Worm (Caenorhabditis elegans) whole organism, L2 larva: ENCODE data around the gene srh-19.

Source experiments
- C34F6.9 ChIP-seq: fragments of 150-350 bp; optimal IDR thresholded peaks from 2 replicates; lab custom pipeline; 2014; ENCODE audit warnings: missing biosample characterization, missing genetic modification characterization
- R02D3.7 ChIP-seq: fragments of 150-350 bp; optimal IDR thresholded peaks from 2 replicates; lab custom pipeline; 2014; ENCODE audit warnings: missing biosample characterization, missing genetic modification characterization
- Y55F3AM.14 ChIP-seq: fragments of 200-800 bp; sonication (Bioruptor generic); optimal IDR thresholded peaks from 2 replicates; lab custom pipeline; 2018; ENCODE audit warnings: mild to moderate bottlenecking, missing genetic modification characterization, missing compliant biosample characterization
- ZK546.5 ChIP-seq: sonication (generic microtip); optimal IDR thresholded peaks from 2 replicates; lab custom pipeline; 2017; ENCODE audit warnings: missing biosample characterization, missing genetic modification characterization
- alr-1 ChIP-seq: fragments of 150-350 bp; optimal IDR thresholded peaks from 2 replicates; lab custom pipeline; 2014; ENCODE audit warnings: missing biosample characterization, missing genetic modification characterization
- aly-2 ChIP-seq: fragments of 150-350 bp; optimal IDR thresholded peaks from 2 replicates; lab custom pipeline; 2014; ENCODE audit warnings: missing biosample characterization, missing genetic modification characterization
- ama-1 ChIP-seq: fragments of 150-350 bp; optimal IDR thresholded peaks from 2 replicates; lab custom pipeline; 2018; ENCODE audit warnings: inconsistent platforms
- ceh-82 ChIP-seq: fragments of 150-350 bp; optimal IDR thresholded peaks from 2 replicates; lab custom pipeline; 2014; ENCODE audit warnings: missing biosample characterization, missing genetic modification characterization
- crh-2 ChIP-seq: sonication (generic microtip); optimal IDR thresholded peaks from 2 replicates; lab custom pipeline; 2017; ENCODE audit warnings: missing biosample characterization, missing genetic modification characterization
- dmd-4 ChIP-seq: sonication (generic microtip); optimal IDR thresholded peaks from 2 replicates; lab custom pipeline; 2017; ENCODE audit warnings: missing biosample characterization, missing genetic modification characterization
- egl-27 ChIP-seq: sonication (generic microtip); optimal IDR thresholded peaks from 3 replicates; lab custom pipeline; 2017; ENCODE audit warnings: missing biosample characterization, missing genetic modification reagents, missing genetic modification characterization
- elt-3 ChIP-seq: sonication (generic microtip); optimal IDR thresholded peaks from 2 replicates; lab custom pipeline; 2017; ENCODE audit warnings: missing biosample characterization, missing genetic modification characterization
- fos-1 ChIP-seq: fragments of 150-350 bp; optimal IDR thresholded peaks from 2 replicates; lab custom pipeline; 2014; ENCODE audit warnings: missing biosample characterization, missing genetic modification characterization
- gmeb-1 ChIP-seq: fragments of 150-350 bp; optimal IDR thresholded peaks from 2 replicates; lab custom pipeline; 2014; ENCODE audit warnings: missing biosample characterization, missing genetic modification characterization
- lin-11 ChIP-seq: fragments of 150-350 bp; sonication (generic microtip); optimal IDR thresholded peaks from 2 replicates; lab custom pipeline; 2014; ENCODE audit warnings: missing biosample characterization, missing genetic modification characterization, inconsistent platforms, mixed read lengths
- lin-13 ChIP-seq: fragments of 150-350 bp; optimal IDR thresholded peaks from 2 replicates; lab custom pipeline; 2014; ENCODE audit warnings: missing biosample characterization, missing genetic modification reagents, missing genetic modification characterization
- lin-39 ChIP-seq: fragments of 150-350 bp; optimal IDR thresholded peaks from 2 replicates; lab custom pipeline; 2014; ENCODE audit warnings: missing biosample characterization, missing genetic modification reagents, missing genetic modification characterization
- lsy-2 ChIP-seq, 2 experiments: fragments of 150-350 bp in 1 of 2; sonication (generic microtip) in 1 of 2; optimal IDR thresholded peaks; 2 replicates each; lab custom pipeline; 2014 to 2017; ENCODE audit warnings: missing biosample characterization in 2 of 2, missing genetic modification characterization in 2 of 2
- mab-5 ChIP-seq: fragments of 150-350 bp; optimal IDR thresholded peaks from 2 replicates; lab custom pipeline; 2014; ENCODE audit warnings: missing biosample characterization, missing genetic modification characterization
- mbf-1 ChIP-seq: sonication (generic microtip); optimal IDR thresholded peaks from 2 replicates; lab custom pipeline; 2017; ENCODE audit warnings: missing biosample characterization, missing genetic modification characterization
- mdl-1 ChIP-seq, 2 experiments: fragments of 150-350 bp in 1 of 2; sonication (generic microtip) in 1 of 2; optimal IDR thresholded peaks; 2 replicates each; lab custom pipeline; 2017; ENCODE audit warnings: missing biosample characterization in 2 of 2, missing genetic modification characterization in 2 of 2
- nhr-10 ChIP-seq: sonication (generic microtip); optimal IDR thresholded peaks from 2 replicates; lab custom pipeline; 2017; ENCODE audit warnings: missing biosample characterization, missing genetic modification characterization
- nhr-11 ChIP-seq: fragments of 150-350 bp; optimal IDR thresholded peaks from 2 replicates; lab custom pipeline; 2014; ENCODE audit warnings: missing biosample characterization, missing genetic modification characterization
- nhr-12 ChIP-seq: fragments of 150-350 bp; optimal IDR thresholded peaks from 2 replicates; lab custom pipeline; 2014; ENCODE audit warnings: missing biosample characterization, missing genetic modification characterization
- nhr-129 ChIP-seq: fragments of 150-350 bp; optimal IDR thresholded peaks from 2 replicates; lab custom pipeline; 2014; ENCODE audit warnings: missing biosample characterization, missing genetic modification characterization
- nhr-21 ChIP-seq: fragments of 150-350 bp; optimal IDR thresholded peaks from 2 replicates; lab custom pipeline; 2014; ENCODE audit warnings: missing biosample characterization, missing genetic modification characterization
- nhr-23 ChIP-seq: fragments of 150-350 bp; optimal IDR thresholded peaks from 2 replicates; lab custom pipeline; 2014; ENCODE audit warnings: missing biosample characterization, missing genetic modification reagents, missing genetic modification characterization
- nhr-237 ChIP-seq: fragments of 150-350 bp; optimal IDR thresholded peaks from 2 replicates; lab custom pipeline; 2014; ENCODE audit warnings: missing biosample characterization, missing genetic modification characterization
- nhr-6 ChIP-seq: fragments of 150-350 bp; optimal IDR thresholded peaks from 2 replicates; lab custom pipeline; 2014; ENCODE audit warnings: missing biosample characterization, missing genetic modification characterization
- nhr-77 ChIP-seq: fragments of 150-350 bp; optimal IDR thresholded peaks from 2 replicates; lab custom pipeline; 2014; ENCODE audit warnings: missing biosample characterization, missing genetic modification characterization
- peb-1 ChIP-seq: fragments of 150-350 bp; optimal IDR thresholded peaks from 2 replicates; lab custom pipeline; 2014; ENCODE audit warnings: missing biosample characterization, missing genetic modification characterization
- sem-4 ChIP-seq: fragments of 150-350 bp; optimal IDR thresholded peaks from 2 replicates; lab custom pipeline; 2014; ENCODE audit warnings: missing biosample characterization, missing genetic modification reagents, missing genetic modification characterization
- skn-1 ChIP-seq: sonication (generic microtip); optimal IDR thresholded peaks from 2 replicates; lab custom pipeline; 2017; ENCODE audit warnings: missing biosample characterization, missing genetic modification characterization
- sma-3 ChIP-seq: sonication (generic microtip); optimal IDR thresholded peaks from 2 replicates; lab custom pipeline; 2016; ENCODE audit warnings: missing genetic modification reagents, missing genetic modification characterization, missing compliant biosample characterization
- sma-9 ChIP-seq, 2 experiments: fragments of 150-350 bp in 1 of 2; sonication (generic microtip) in 1 of 2; optimal IDR thresholded peaks; 2 replicates each; lab custom pipeline; 2014 to 2016; ENCODE audit warnings: missing genetic modification characterization in 2 of 2, mild to moderate bottlenecking in 1 of 2, missing biosample characterization in 1 of 2, missing compliant biosample characterization in 1 of 2, missing genetic modification reagents in 1 of 2, moderate library complexity in 1 of 2
- snpc-4 ChIP-seq: fragments of 150-350 bp; optimal IDR thresholded peaks from 2 replicates; lab custom pipeline; 2014; ENCODE audit warnings: missing biosample characterization, missing genetic modification characterization
- unc-39 ChIP-seq: fragments of 150-350 bp; optimal IDR thresholded peaks from 2 replicates; lab custom pipeline; 2014; ENCODE audit warnings: missing biosample characterization, missing genetic modification characterization
- unc-55 ChIP-seq: fragments of 150-350 bp; sonication (generic microtip); optimal IDR thresholded peaks from 3 replicates; lab custom pipeline; 2014; ENCODE audit warnings: missing biosample characterization, missing genetic modification reagents, missing genetic modification characterization
- zag-1 ChIP-seq: fragments of 150-350 bp; optimal IDR thresholded peaks from 2 replicates; lab custom pipeline; 2014; ENCODE audit warnings: missing biosample characterization, missing genetic modification characterization
- ztf-1 ChIP-seq: fragments of 200-800 bp; sonication (Bioruptor generic); conservative IDR thresholded peaks from 2 replicates; pipeline ENCODE4 v1.3.6; 2022; ENCODE audit warnings: missing genetic modification characterization, missing compliant biosample characterization
- ztf-11 ChIP-seq: sonication (generic microtip); optimal IDR thresholded peaks from 2 replicates; lab custom pipeline; 2017; ENCODE audit warnings: missing biosample characterization, missing genetic modification characterization
- ztf-4 ChIP-seq: fragments of 150-350 bp; optimal IDR thresholded peaks from 2 replicates; lab custom pipeline; 2014; ENCODE audit warnings: missing biosample characterization, missing genetic modification characterization

srh-19 gene

DNA sequence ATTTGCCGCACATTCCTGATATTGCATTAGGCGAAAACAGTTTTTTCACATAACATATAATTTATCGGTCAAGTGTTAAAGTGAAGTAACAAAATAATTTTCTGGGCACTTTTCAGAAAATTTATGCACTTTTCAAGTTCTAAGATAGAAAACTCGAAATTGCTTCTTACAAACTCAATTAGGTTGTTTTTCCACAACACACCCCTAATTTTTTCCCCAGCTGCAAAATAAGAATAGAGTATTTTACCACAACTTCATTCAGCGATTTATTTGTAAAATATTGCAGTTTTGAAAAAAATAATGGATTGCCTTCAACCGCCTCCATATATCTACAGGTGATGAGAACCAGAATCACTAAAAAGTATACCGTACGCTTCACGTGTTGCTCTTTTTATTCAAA lies at the start of gene srh-19:
TSS of gene srh-19 (plus strand) at position 301 of the 400 bp plus-strand sequence.
- TF ChIP-seq C34F6.9, result no peak
- TF ChIP-seq sma-9 (GFP tag; optimal IDR thresholded peaks at IDR 0.05; lab: Kevin White, UChicago), result no peak
- no peak for TF ChIP-seq sma-9 (tag; optimal IDR thresholded peaks at IDR 0.05; lab: Kevin White, UChicago)
- no peak for TF ChIP-seq unc-39 (tag; lab: Kevin White, UChicago)
- TF ChIP-seq nhr-237 (tag; lab: Kevin White, UChicago), result no peak
- no peak for TF ChIP-seq egl-27
- TF ChIP-seq nhr-11 (tag; lab: Kevin White, UChicago), result no peak
- TF ChIP-seq nhr-77 (tag; lab: Kevin White, UChicago), result no peak
- TF ChIP-seq Y55F3AM.14 (GFP tag; lab: Kevin White, UChicago), result no peak
- TF ChIP-seq ceh-82 (tag; lab: Kevin White, UChicago), result no peak
- TF ChIP-seq lin-39 (tag; lab: Kevin White, UChicago), result no peak
- no peak for TF ChIP-seq dmd-4 (tag; lab: Kevin White, UChicago)
- TF ChIP-seq, all 48 proteins: peak for 0

DNA sequence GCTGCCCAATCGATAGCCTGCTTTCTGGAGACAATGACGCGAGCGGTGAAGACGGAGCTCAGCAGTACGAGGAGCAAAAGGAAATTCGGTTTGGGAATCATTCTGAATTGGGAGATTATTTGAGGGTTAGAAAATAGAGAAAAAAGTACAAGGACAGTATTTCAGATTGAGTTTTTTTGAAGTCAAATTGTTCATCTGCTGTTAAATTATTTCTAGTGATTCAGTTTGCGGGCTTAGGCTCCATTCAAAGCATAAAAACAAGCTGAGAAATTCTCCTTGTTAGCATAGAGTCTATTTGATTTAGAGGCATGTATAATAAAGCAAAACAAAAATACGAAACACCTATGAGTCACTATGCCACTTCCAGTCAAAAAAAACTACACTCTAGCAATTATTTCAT lies 45.5 kb upstream of the srh-19 start, which contains the start of gene dgn-2:
TSS of gene dgn-2 (minus strand) at position 101 of the 400 bp plus-strand sequence.
- TF ChIP-seq unc-39 (tag; lab: Kevin White, UChicago) (no peak), ZK546.5 (no peak), peb-1 (tag; lab: Kevin White, UChicago) (no peak), aly-2 (tag; lab: Kevin White, UChicago) (no peak), dmd-4 (tag; lab: Kevin White, UChicago) (no peak), mdl-1 (tag; optimal IDR thresholded peaks at IDR 0.05; lab: Kevin White, UChicago) (no peak), nhr-12 (tag; lab: Kevin White, UChicago) (no peak), ztf-1 (GFP tag; lab: Robert Waterston, UW) (no peak), nhr-237 (tag; lab: Kevin White, UChicago) (no peak), mbf-1 (tag; lab: Kevin White, UChicago) (no peak), nhr-10 (tag; lab: Kevin White, UChicago) (no peak), elt-3 (tag; lab: Kevin White, UChicago) (no peak), alr-1 (tag; lab: Kevin White, UChicago) (no peak), skn-1 (tag; lab: Kevin White, UChicago) (no peak), ztf-4 (tag; lab: Kevin White, UChicago) (no peak)
- TF ChIP-seq, all 48 proteins: peak for 0

DNA sequence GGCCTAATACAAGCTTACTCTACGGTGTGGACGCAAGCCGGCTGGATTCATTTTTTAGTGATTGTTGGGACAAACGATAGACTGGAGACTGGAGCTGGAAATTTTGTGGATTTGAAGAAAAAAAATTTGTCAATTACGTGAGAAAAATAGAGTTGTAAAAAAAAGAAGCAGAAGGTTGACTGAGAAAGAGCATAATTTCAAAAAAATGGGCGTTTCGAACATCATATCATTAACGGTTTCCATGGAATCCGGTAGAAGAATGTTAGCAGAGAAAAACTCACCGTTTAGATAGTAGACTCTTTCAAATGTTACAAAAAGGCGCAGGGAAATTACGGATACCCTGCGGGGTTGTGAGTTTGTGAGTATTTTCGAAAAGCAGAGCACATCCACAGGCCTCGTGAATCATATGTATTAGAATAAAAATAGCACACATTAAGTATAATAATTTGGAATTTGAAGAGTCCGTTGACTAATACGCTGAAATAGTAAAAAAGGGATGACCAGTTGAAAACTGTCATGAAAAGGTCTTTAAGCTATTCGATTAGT lies 42.1 kb upstream of the srh-19 start, which contains the start of gene F56C3.7:
TSS of gene F56C3.7 (minus strand) at position 51 of the 546 bp plus-strand sequence.
- TF ChIP-seq ztf-11, result no peak
- TF ChIP-seq lin-11 (tag; lab: Kevin White, UChicago), result no peak
- TF ChIP-seq R02D3.7 (tag; lab: Kevin White, UChicago), result no peak
- no peak for TF ChIP-seq Y55F3AM.14 (GFP tag; lab: Kevin White, UChicago)
- peak; percentile 4 for TF ChIP-seq gmeb-1 (tag; lab: Kevin White, UChicago)
- TF ChIP-seq aly-2 (tag; lab: Kevin White, UChicago), result no peak

DNA sequence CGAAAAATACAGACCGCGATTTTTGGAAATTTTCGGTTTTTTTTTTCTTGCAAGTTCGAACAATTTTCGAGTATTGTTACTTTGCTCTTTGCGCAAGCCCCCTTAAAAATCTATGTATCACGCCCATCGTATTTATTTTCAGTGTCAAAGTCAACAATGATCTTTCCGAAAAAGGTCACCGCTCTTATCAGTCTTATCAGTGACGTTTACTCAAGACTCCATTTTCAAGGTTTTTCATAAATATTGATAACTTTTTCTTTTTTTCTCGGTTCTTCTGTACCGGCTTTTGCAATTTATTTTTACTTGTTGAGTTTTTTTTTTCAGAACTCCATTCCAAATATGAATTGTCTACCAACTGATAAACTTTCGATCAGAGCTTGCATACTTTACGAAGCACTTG lies 41.3 kb upstream of the srh-19 start, which contains the start of gene fbxa-190:
TSS of gene fbxa-190 (plus strand) at position 325 of the 400 bp plus-strand sequence.
- TF ChIP-seq nhr-23 (tag; lab: Kevin White, UChicago) (no peak), sma-9 (GFP tag; optimal IDR thresholded peaks at IDR 0.05; lab: Kevin White, UChicago) (peak; percentile 49), sma-9 (tag; optimal IDR thresholded peaks at IDR 0.05; lab: Kevin White, UChicago) (no peak), fos-1 (peak; percentile 72)

DNA sequence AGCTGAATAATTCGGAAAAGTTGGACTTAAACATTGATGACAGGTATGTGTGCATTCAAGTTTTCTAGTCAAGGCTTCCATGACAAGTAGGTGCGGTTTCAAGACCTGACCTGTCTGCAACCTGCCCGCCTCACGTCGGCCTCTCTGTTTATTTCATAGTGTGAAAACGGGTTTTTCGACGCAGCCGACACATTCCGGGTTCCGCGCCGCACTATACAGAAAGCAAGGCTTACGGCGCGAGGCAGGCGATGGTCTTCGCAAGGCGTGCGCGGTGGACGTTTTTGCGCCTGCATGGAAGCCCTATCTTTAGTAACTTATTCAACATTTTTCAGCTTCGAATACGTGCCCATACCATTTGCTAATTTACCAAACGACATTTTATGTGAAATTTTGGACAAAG lies 40.5 kb upstream of the srh-19 start:
- TF ChIP-seq nhr-237 (tag; lab: Kevin White, UChicago), result no peak
- TF ChIP-seq snpc-4, result peak; percentile 11
- TF ChIP-seq, all 48 proteins: peak for 1

DNA sequence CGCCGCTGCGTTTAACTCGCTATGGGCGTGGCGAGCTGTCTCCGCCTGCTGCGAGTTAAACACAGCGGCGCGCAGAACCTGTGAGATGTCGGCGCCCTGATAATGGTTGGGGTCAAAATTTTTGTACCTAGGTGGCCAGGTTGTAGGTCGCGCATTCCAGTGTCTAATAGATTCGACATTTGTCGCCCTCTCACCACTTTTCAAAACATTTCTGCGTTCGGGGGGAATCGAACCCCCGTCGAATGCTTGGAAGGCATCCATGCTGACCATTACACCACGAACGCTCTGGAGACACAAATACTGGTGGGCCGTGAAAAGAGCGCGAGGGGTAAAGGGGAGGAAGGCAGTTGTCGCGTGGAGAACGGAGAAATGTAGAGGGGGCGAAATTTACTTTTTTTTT lies 33.6 kb upstream of the srh-19 start:
- TF ChIP-seq mdl-1 (tag; optimal IDR thresholded peaks at IDR 0.05; lab: Kevin White, UChicago) (peak in 1 of 2 experiments; percentile 33), crh-2 (tag; lab: Kevin White, UChicago) (peak; percentile 61), ama-1 (lab: Kevin White, UChicago) (no peak), lin-13 (GFP tag; lab: Kevin White, UChicago) (peak; percentile 70), sma-9 (GFP tag; optimal IDR thresholded peaks at IDR 0.05; lab: Kevin White, UChicago) (peak; percentile 56), sma-9 (tag; optimal IDR thresholded peaks at IDR 0.05; lab: Kevin White, UChicago) (no peak), mab-5 (tag; lab: Kevin White, UChicago) (no peak), snpc-4 (peak; percentile 43), fos-1 (peak; percentile 53), nhr-21 (tag; lab: Kevin White, UChicago) (peak; percentile 67), nhr-129 (tag; lab: Kevin White, UChicago) (peak; percentile 69), sma-3 (GFP tag; lab: Kevin White, UChicago) (peak; percentile 46), zag-1 (tag; lab: Kevin White, UChicago) (peak; percentile 21), unc-55 (peak; percentile 32), lsy-2 (tag; optimal IDR thresholded peaks at IDR 0.05; lab: Kevin White, UChicago) (peak; percentile 36 to 44), ztf-11 (no peak), gmeb-1 (tag; lab: Kevin White, UChicago) (peak; percentile 24), sem-4 (tag; lab: Kevin White, UChicago) (peak; percentile 10), Y55F3AM.14 (GFP tag; lab: Kevin White, UChicago) (peak; percentile 45), nhr-6 (tag; lab: Kevin White, UChicago) (no peak)
